Fruit fly (Drosophila melanogaster): ENCODE results near the gene Spt3.

The Spt3 gene

dm6 chr3R:12016828-12017280 is at the start of gene Spt3, which contains the start of gene DCAF12:
Gene Spt3, plus strand, starts transcription at chr3R:12017156.
Gene DCAF12, minus strand, starts transcription at chr3R:12017031.
- TF ChIP-seq Eip75B (GFP tag; optimal IDR thresholded peaks at IDR 0.05) (no peak), CG10631 (GFP tag; optimal IDR thresholded peaks at IDR 0.05) (peak; percentile 64), fkh (GFP tag; optimal IDR thresholded peaks at IDR 0.05) (peak; percentile 93), CG8319 (GFP tag; optimal IDR thresholded peaks at IDR 0.05) (peak; percentile 18), CG1621 (tag; optimal IDR thresholded peaks at IDR 0.05) (peak; percentile 94), CG10669 (GFP tag; optimal IDR thresholded peaks at IDR 0.05) (no peak), CG9139 (GFP tag; optimal IDR thresholded peaks at IDR 0.05) (no peak), Gug (GFP tag; IDR thresholded peaks at IDR 0.05) (0 out of 2 replicates have a peak, but pooled peaks have one; percentile 23), achi (GFP tag; optimal IDR thresholded peaks at IDR 0.05) (peak; percentile 55), Ets96B (tag; optimal IDR thresholded peaks at IDR 0.05) (peak; percentile 49), esn (GFP tag; optimal IDR thresholded peaks at IDR 0.05) (peak; percentile 46), CG6792 (GFP tag; optimal IDR thresholded peaks at IDR 0.05) (no peak), spab (GFP tag; optimal IDR thresholded peaks at IDR 0.05) (no peak), dsx (GFP tag; optimal IDR thresholded peaks at IDR 0.05; ENCODE audit: poor library complexity, severe bottlenecking) (peak; percentile 69), CG34406 (GFP tag; optimal IDR thresholded peaks at IDR 0.05) (peak; percentile 62), lz (GFP tag; optimal IDR thresholded peaks at IDR 0.05) (peak; percentile 30), CG3919 (GFP tag; optimal IDR thresholded peaks at IDR 0.05) (no peak), CG3032 (tag; optimal IDR thresholded peaks at IDR 0.05) (peak; percentile 69), svp (GFP tag) (peak; percentile 55)

dm6 chr3R:11967262-11968029 is 49.5 kb upstream of the Spt3 start, which contains the start of the genes CG12213 and GC1:
Gene CG12213, minus strand, starts transcription at chr3R:11967691.
Gene GC1, plus strand, starts transcription at chr3R:11967708.
- TF ChIP-seq CG31627 (GFP tag; optimal IDR thresholded peaks at IDR 0.05) (peak; percentile 16), fkh (GFP tag; optimal IDR thresholded peaks at IDR 0.05) (no peak), Ets96B (tag; optimal IDR thresholded peaks at IDR 0.05) (peak; percentile 32), Sox14 (GFP tag; optimal IDR thresholded peaks at IDR 0.05) (peak; percentile 27), fd59A (GFP tag; optimal IDR thresholded peaks at IDR 0.05) (no peak), OdsH (GFP tag; optimal IDR thresholded peaks at IDR 0.05) (peak; percentile 24), Eip75B (GFP tag; optimal IDR thresholded peaks at IDR 0.05) (peak; percentile 40), Eip93F (GFP tag; optimal IDR thresholded peaks at IDR 0.05) (peak; percentile 56), dsx (GFP tag; optimal IDR thresholded peaks at IDR 0.05; ENCODE audit: poor library complexity, severe bottlenecking) (peak; percentile 41), Ets21C (GFP tag; optimal IDR thresholded peaks at IDR 0.05) (peak; percentile 14), achi (GFP tag; optimal IDR thresholded peaks at IDR 0.05) (peak; percentile 15), lz (GFP tag; optimal IDR thresholded peaks at IDR 0.05) (peak; percentile 24), vri (GFP tag; optimal IDR thresholded peaks at IDR 0.05) (peak; percentile 33), salr (GFP tag; optimal IDR thresholded peaks at IDR 0.05) (no peak), pdm3 (GFP tag; optimal IDR thresholded peaks at IDR 0.05) (no peak), CG6808 (GFP tag; optimal IDR thresholded peaks at IDR 0.05) (peak; percentile 9), Hr39 (GFP tag; optimal IDR thresholded peaks at IDR 0.05) (peak; percentile 24), svp (GFP tag) (peak; percentile 72), Hr4 (GFP tag; optimal IDR thresholded peaks at IDR 0.05) (peak; percentile 20), Met (GFP tag; optimal IDR thresholded peaks at IDR 0.05) (peak; percentile 40), Blimp-1 (GFP tag; optimal IDR thresholded peaks at IDR 0.05) (no peak), esn (GFP tag; optimal IDR thresholded peaks at IDR 0.05) (peak; percentile 31), eg (GFP tag; IDR thresholded peaks at IDR 0.05) (peak; percentile 46; the same call in 1 of the 3 replicates), spab (GFP tag; optimal IDR thresholded peaks at IDR 0.05) (no peak), CG32006 (GFP tag; optimal IDR thresholded peaks at IDR 0.05) (peak; percentile 30), CG6854 (GFP tag; optimal IDR thresholded peaks at IDR 0.05) (peak; percentile 2), CG10631 (GFP tag; optimal IDR thresholded peaks at IDR 0.05) (peak; percentile 29), Eip78C (GFP tag) (peak; percentile 36), CG3919 (GFP tag; optimal IDR thresholded peaks at IDR 0.05) (peak; percentile 33), ss (GFP tag; optimal IDR thresholded peaks at IDR 0.05) (peak in 1 of 2 experiments; percentile 11), CG7368 (GFP tag; optimal IDR thresholded peaks at IDR 0.05) (no peak), CG3032 (tag; optimal IDR thresholded peaks at IDR 0.05) (peak; percentile 57)
